Fruit fly (Drosophila melanogaster) whole organism, embryonic: Measurements from ENCODE around the gene corto.

Source experiments
- Awh ChIP-seq: fragments of 200-800 bp; sonication (Bioruptor generic); IDR thresholded peaks from 2 replicates; pipeline ENCODE4, ENCODE4 v1.3.6; 2022; ENCODE audit warnings: missing biosample characterization, missing genetic modification characterization
- CG10979 ChIP-seq: fragments of 200-800 bp; sonication (Bioruptor generic); optimal IDR thresholded peaks from 2 replicates; lab custom pipeline; 2018; ENCODE audit warnings: missing biosample characterization, mild to moderate bottlenecking, missing genetic modification characterization, moderate library complexity
- CG11093 ChIP-seq: fragments of 200-800 bp; sonication (Bioruptor generic); IDR thresholded peaks from 3 replicates; pipeline ENCODE4 v1.3.6; 2022; ENCODE audit warnings: missing biosample characterization, missing genetic modification characterization
- CG11504 ChIP-seq: fragments of 200-800 bp; sonication (Bioruptor generic); optimal IDR thresholded peaks from 3 replicates; lab custom pipeline; 2019; ENCODE audit warnings: missing biosample characterization, mild to moderate bottlenecking, missing genetic modification characterization, moderate library complexity
- CG11560 ChIP-seq: fragments of 200-800 bp; sonication (Bioruptor generic); IDR thresholded peaks from 3 replicates; pipeline ENCODE4 v1.3.6; 2022; ENCODE audit warnings: missing biosample characterization, missing genetic modification characterization
- CG12744 ChIP-seq: fragments of 200-800 bp; sonication (Bioruptor generic); optimal IDR thresholded peaks from 2 replicates; lab custom pipeline; 2016; ENCODE audit warnings: missing biosample characterization, missing genetic modification characterization
- CG12769 ChIP-seq: fragments of 200-800 bp; sonication (Bioruptor generic); optimal IDR thresholded peaks from 2 replicates; lab custom pipeline; 2019; ENCODE audit warnings: missing biosample characterization, mild to moderate bottlenecking, missing genetic modification characterization, moderate library complexity
- CG15011 ChIP-seq: fragments of 200-800 bp; sonication (Bioruptor generic); optimal IDR thresholded peaks from 3 replicates; lab custom pipeline; 2018; ENCODE audit warnings: missing biosample characterization, mild to moderate bottlenecking, missing genetic modification characterization
- CG1603 ChIP-seq: fragments of 200-800 bp; sonication (Bioruptor generic); optimal IDR thresholded peaks from 2 replicates; lab custom pipeline; 2019; ENCODE audit warnings: missing biosample characterization, mild to moderate bottlenecking, missing genetic modification characterization, moderate library complexity
- CG18599 ChIP-seq: fragments of 200-800 bp; sonication (Bioruptor generic); optimal IDR thresholded peaks from 3 replicates; lab custom pipeline; 2017; ENCODE audit warnings: missing biosample characterization, missing genetic modification characterization, mild to moderate bottlenecking, moderate library complexity, missing genetic modification reagents
- CG2120 ChIP-seq: fragments of 200-800 bp; sonication (Bioruptor generic); optimal IDR thresholded peaks from 3 replicates; lab custom pipeline; 2016; ENCODE audit warnings: missing biosample characterization, missing genetic modification characterization
- CG34422 ChIP-seq: fragments of 200-800 bp; sonication (Bioruptor generic); IDR thresholded peaks from 3 replicates; pipeline ENCODE4 v1.3.6; 2022; ENCODE audit warnings: missing biosample characterization, missing genetic modification characterization
- CG7839 ChIP-seq: fragments of 200-800 bp; sonication (Bioruptor generic); optimal IDR thresholded peaks from 3 replicates; lab custom pipeline; 2018; ENCODE audit warnings: missing biosample characterization, mild to moderate bottlenecking, missing genetic modification characterization, moderate library complexity
- CG7987 ChIP-seq: fragments of 200-800 bp; sonication (Bioruptor generic); optimal IDR thresholded peaks from 2 replicates; lab custom pipeline; 2018; ENCODE audit warnings: missing biosample characterization, mild to moderate bottlenecking, missing genetic modification characterization, moderate library complexity
- CG9817 ChIP-seq: fragments of 200-800 bp; sonication (Bioruptor generic); optimal IDR thresholded peaks from 2 replicates; lab custom pipeline; 2018; ENCODE audit warnings: missing biosample characterization, mild to moderate bottlenecking, missing genetic modification characterization, moderate library complexity
- CoRest ChIP-seq: fragments of 200-800 bp; sonication (Bioruptor generic); optimal IDR thresholded peaks from 3 replicates; lab custom pipeline; 2018; ENCODE audit warnings: missing biosample characterization, mild to moderate bottlenecking, missing genetic modification characterization, moderate library complexity
- D ChIP-seq, 2 experiments: fragments of 200-800 bp in 1 of 2; fragments of >200 bp in 1 of 2; sonication (Bioruptor generic) in 1 of 2; optimal IDR thresholded peaks; 2 replicates in 1 of 2; 3 replicates in 1 of 2; lab custom pipeline; 2017; ENCODE audit warnings: mild to moderate bottlenecking in 1 of 2, missing biosample characterization in 1 of 2, missing genetic modification characterization in 1 of 2, missing genetic modification reagents in 1 of 2
- Drgx ChIP-seq: fragments of 200-800 bp; sonication (Bioruptor generic); IDR thresholded peaks from 2 replicates; pipeline ENCODE4 v1.3.6; 2022; ENCODE audit warnings: missing biosample characterization, missing genetic modification characterization
- Elba2 ChIP-seq: fragments of 200-800 bp; sonication (Bioruptor generic); optimal IDR thresholded peaks from 3 replicates; lab custom pipeline; 2016; ENCODE audit warnings: missing biosample characterization, missing genetic modification characterization
- H15 ChIP-seq: fragments of 200-800 bp; sonication (Bioruptor generic); IDR thresholded peaks from 3 replicates; pipeline ENCODE4 v1.3.6; 2022; ENCODE audit warnings: missing biosample characterization, missing genetic modification characterization
- HLH54F ChIP-seq: fragments of 200-800 bp; sonication (Bioruptor generic); optimal IDR thresholded peaks from 3 replicates; lab custom pipeline; 2016; ENCODE audit warnings: missing biosample characterization, missing genetic modification characterization
- Med ChIP-seq: fragments of 200-800 bp; sonication (Bioruptor generic); peaks from one replicate; lab custom pipeline; 2016; ENCODE audit warnings: missing biosample characterization, missing genetic modification characterization, mild to moderate bottlenecking, inconsistent platforms, moderate library complexity
- NFAT ChIP-seq: fragments of 200-800 bp; sonication (Bioruptor generic); IDR thresholded peaks from 2 replicates; pipeline ENCODE4 v1.3.6; 2022; ENCODE audit warnings: missing biosample characterization, missing genetic modification characterization
- Neu2 ChIP-seq: fragments of 200-800 bp; sonication (Bioruptor generic); optimal IDR thresholded peaks from 3 replicates; lab custom pipeline; 2016; ENCODE audit warnings: missing biosample characterization, missing genetic modification characterization, borderline replicate concordance
- Oli ChIP-seq: fragments of 200-800 bp; sonication (Bioruptor generic); optimal IDR thresholded peaks from 2 replicates; lab custom pipeline; 2018; ENCODE audit warnings: missing biosample characterization, mild to moderate bottlenecking, missing genetic modification characterization, moderate library complexity
- Six4 ChIP-seq: fragments of 200-800 bp; sonication (Bioruptor generic); optimal IDR thresholded peaks from 2 replicates; lab custom pipeline; 2016; ENCODE audit warnings: missing biosample characterization, missing genetic modification characterization
- Sry-β ChIP-seq: fragments of 200-800 bp; sonication (Bioruptor generic); optimal IDR thresholded peaks from 2 replicates; lab custom pipeline; 2018; ENCODE audit warnings: missing biosample characterization, mild to moderate bottlenecking, missing genetic modification characterization, moderate library complexity
- Vsx1 ChIP-seq: fragments of 200-800 bp; sonication (Bioruptor generic); optimal IDR thresholded peaks from 2 replicates; lab custom pipeline; 2017; ENCODE audit warnings: missing biosample characterization, mild to moderate bottlenecking, missing genetic modification characterization, missing genetic modification reagents
- al ChIP-seq: fragments of 200-800 bp; sonication (Bioruptor generic); IDR thresholded peaks from 2 replicates; pipeline ENCODE4 v1.3.6; 2022; ENCODE audit warnings: missing biosample characterization, missing genetic modification characterization
- ato ChIP-seq: fragments of 200-800 bp; sonication (Bioruptor generic); IDR thresholded peaks from 2 replicates; pipeline ENCODE4 v1.3.6; 2022; ENCODE audit warnings: missing biosample characterization, missing genetic modification characterization; ENCODE audit not compliant: partially characterized antibody
- cato ChIP-seq: fragments of 200-800 bp; sonication (Bioruptor generic); optimal IDR thresholded peaks from 2 replicates; lab custom pipeline; 2016; ENCODE audit warnings: missing biosample characterization, missing genetic modification characterization, borderline replicate concordance
- chn ChIP-seq: fragments of 200-800 bp; sonication (Bioruptor generic); optimal IDR thresholded peaks from 2 replicates; lab custom pipeline; 2016; ENCODE audit warnings: missing biosample characterization, missing genetic modification characterization
- dmrt99B ChIP-seq: fragments of 200-800 bp; sonication (Bioruptor generic); optimal IDR thresholded peaks from 2 replicates; lab custom pipeline; 2018; ENCODE audit warnings: missing biosample characterization, mild to moderate bottlenecking, missing genetic modification characterization, moderate library complexity
- gem ChIP-seq: fragments of 200-800 bp; sonication (Bioruptor generic); optimal IDR thresholded peaks from 2 replicates; lab custom pipeline; 2019; ENCODE audit warnings: missing biosample characterization, mild to moderate bottlenecking, missing genetic modification characterization, moderate library complexity
- gsb-n ChIP-seq: fragments of 200-800 bp; sonication (Bioruptor generic); optimal IDR thresholded peaks from 3 replicates; lab custom pipeline; 2018; ENCODE audit warnings: missing biosample characterization, mild to moderate bottlenecking, missing genetic modification characterization
- hth ChIP-seq: fragments of >200 bp; optimal IDR thresholded peaks from 2 replicates; lab custom pipeline; 2017; ENCODE audit warnings: inconsistent platforms
- lmd ChIP-seq: fragments of 200-800 bp; sonication (Bioruptor generic); IDR thresholded peaks from 2 replicates; pipeline ENCODE4 v1.3.6; 2022; ENCODE audit warnings: missing biosample characterization, missing genetic modification characterization
- lola ChIP-seq, 3 experiments: fragments of >200 bp in 2 of 3; fragments of 200-800 bp in 1 of 3; sonication (Bioruptor generic) in 1 of 3; optimal IDR thresholded peaks; 2 replicates each; lab custom pipeline; 2017 to 2019; ENCODE audit warnings: missing biosample characterization in 3 of 3, missing genetic modification characterization in 3 of 3, mild to moderate bottlenecking in 1 of 3, moderate library complexity in 1 of 3
- mam ChIP-seq: fragments of 200-800 bp; sonication (Bioruptor generic); optimal IDR thresholded peaks from 3 replicates; lab custom pipeline; 2016; ENCODE audit warnings: missing biosample characterization, missing genetic modification characterization
- nerfin-2 ChIP-seq: fragments of 200-800 bp; sonication (Bioruptor generic); IDR thresholded peaks from 2 replicates; pipeline ENCODE4 v1.3.6; 2022; ENCODE audit warnings: missing biosample characterization, missing genetic modification characterization; ENCODE audit not compliant: partially characterized antibody
- oc ChIP-seq: fragments of 200-800 bp; sonication (Bioruptor generic); optimal IDR thresholded peaks from 2 replicates; lab custom pipeline; 2018; ENCODE audit warnings: missing biosample characterization, mild to moderate bottlenecking, missing genetic modification characterization, moderate library complexity
- scrt ChIP-seq: fragments of 200-800 bp; sonication (Bioruptor generic); optimal IDR thresholded peaks from 2 replicates; lab custom pipeline; 2018; ENCODE audit warnings: missing biosample characterization, mild to moderate bottlenecking, missing genetic modification characterization, moderate library complexity
- sens ChIP-seq: fragments of 200-800 bp; sonication (Bioruptor generic); peaks from one replicate; lab custom pipeline; 2016; ENCODE audit warnings: missing biosample characterization, missing genetic modification characterization
- tin ChIP-seq: fragments of 200-800 bp; sonication (Bioruptor generic); optimal IDR thresholded peaks from 3 replicates; lab custom pipeline; 2016; ENCODE audit warnings: missing biosample characterization, missing genetic modification characterization
- toy ChIP-seq: fragments of 200-800 bp; sonication (Bioruptor generic); IDR thresholded peaks from 2 replicates; pipeline ENCODE4 v1.3.6; 2022; ENCODE audit warnings: missing biosample characterization, missing genetic modification characterization
- usp ChIP-seq: fragments of >200 bp; optimal IDR thresholded peaks from 2 replicates; lab custom pipeline; 2017; ENCODE audit warnings: missing biosample characterization, missing genetic modification characterization
- z ChIP-seq: fragments of 200-800 bp; sonication (Bioruptor generic); IDR thresholded peaks from 3 replicates; pipeline ENCODE4 v1.3.6; 2022; ENCODE audit warnings: missing biosample characterization, missing genetic modification characterization
- zf30C ChIP-seq: fragments of 200-800 bp; sonication (Bioruptor generic); optimal IDR thresholded peaks from 3 replicates; lab custom pipeline; 2018; ENCODE audit warnings: missing biosample characterization, mild to moderate bottlenecking, missing genetic modification characterization

The corto gene

dm6 chr3R:5120461-5121214, 33.8 kb upstream of the corto start:
- TF ChIP-seq H15 (GFP tag; lab: Robert Waterston, UW), result no peak
- TF ChIP-seq CG9817 (tag; lab: Kevin White, UChicago), result peak; percentile 11
- TF ChIP-seq CG34422 (GFP tag; lab: Robert Waterston, UW), result no peak
- TF ChIP-seq Drgx (GFP tag; lab: Robert Waterston, UW), result peak; percentile 48; the same call in 1 of the 2 replicates
- peak; percentile 76 for TF ChIP-seq D (optimal IDR thresholded peaks at IDR 0.05; lab: Kevin White, UChicago)
- peak; percentile 54 for TF ChIP-seq D (GFP tag; optimal IDR thresholded peaks at IDR 0.05; lab: Kevin White, UChicago)
- no peak for TF ChIP-seq al (GFP tag; lab: Robert Waterston, UW)
- no peak for TF ChIP-seq toy (GFP tag; lab: Robert Waterston, UW)
- 0 out of 2 replicates have a peak, but pooled peaks have one; percentile 21 for TF ChIP-seq NFAT (GFP tag; lab: Robert Waterston, UW)
- no peak for TF ChIP-seq hth
- TF ChIP-seq lola (GFP tag; optimal IDR thresholded peaks at IDR 0.05; lab: Kevin White, UChicago), result peak in 1 of 3 experiments; percentile 10
- peak; percentile 78 for TF ChIP-seq sens (GFP tag; lab: Kevin White, UChicago)
- peak; percentile 50 for TF ChIP-seq CG10979 (tag; lab: Kevin White, UChicago)
- no peak for TF ChIP-seq Elba2
- TF ChIP-seq Med (GFP tag; lab: Kevin White, UChicago), result peak; percentile 82
- no peak for TF ChIP-seq CG7987 (GFP tag; lab: Kevin White, UChicago)
- TF ChIP-seq Neu2 (GFP tag; lab: Kevin White, UChicago), result no peak
- no peak for TF ChIP-seq usp (GFP tag; lab: Kevin White, UChicago)
- peak; percentile 36 for TF ChIP-seq CG2120
- peak; percentile 45 for TF ChIP-seq CG11504 (tag; lab: Kevin White, UChicago)
- no peak for TF ChIP-seq Sry-β (GFP tag; lab: Kevin White, UChicago)
- TF ChIP-seq CoRest (tag; lab: Kevin White, UChicago), result peak; percentile 41
- TF ChIP-seq CG11093 (GFP tag; lab: Robert Waterston, UW), result no peak
- TF ChIP-seq ato (GFP tag; lab: Robert Waterston, UW), result no peak
- peak; percentile 49 for TF ChIP-seq zf30C
- no peak for TF ChIP-seq cato (GFP tag; lab: Kevin White, UChicago)
- 0 out of 3 replicates have a peak, but pooled peaks have one; percentile 34 for TF ChIP-seq CG11560 (tag; lab: Robert Waterston, UW)
- TF ChIP-seq CG12769 (tag; lab: Kevin White, UChicago), result peak; percentile 28
- peak; percentile 26 for TF ChIP-seq scrt
- TF ChIP-seq z (GFP tag; lab: Robert Waterston, UW), result no peak
- peak; percentile 70 for TF ChIP-seq CG18599 (GFP tag; lab: Kevin White, UChicago)
- no peak for TF ChIP-seq mam (GFP tag; lab: Kevin White, UChicago)
- no peak for TF ChIP-seq Awh (GFP tag; lab: Robert Waterston, UW)
- peak; percentile 24 for TF ChIP-seq Six4 (GFP tag; lab: Kevin White, UChicago)
- TF ChIP-seq tin (GFP tag; lab: Kevin White, UChicago), result peak; percentile 17
- TF ChIP-seq CG1603, result peak; percentile 47
- no peak for TF ChIP-seq CG15011 (GFP tag; lab: Kevin White, UChicago)
- peak; percentile 19 for TF ChIP-seq chn (GFP tag; lab: Kevin White, UChicago)
- peak; percentile 62 for TF ChIP-seq oc (tag; lab: Kevin White, UChicago)
- TF ChIP-seq gem (tag; lab: Kevin White, UChicago), result peak; percentile 41
- TF ChIP-seq Vsx1 (GFP tag; lab: Kevin White, UChicago), result no peak
- peak; percentile 45 for TF ChIP-seq gsb-n (tag; lab: Kevin White, UChicago)
- no peak for TF ChIP-seq CG12744 (GFP tag; lab: Kevin White, UChicago)
- no peak for TF ChIP-seq nerfin-2 (GFP tag; lab: Robert Waterston, UW)
- peak; percentile 18 for TF ChIP-seq dmrt99B (tag; lab: Kevin White, UChicago)
- peak; percentile 35 for TF ChIP-seq CG7839 (tag; lab: Kevin White, UChicago)
- TF ChIP-seq HLH54F (GFP tag; lab: Kevin White, UChicago), result peak; percentile 6
- 0 out of 2 replicates have a peak, but pooled peaks have one; percentile 11 for TF ChIP-seq lmd (GFP tag; lab: Robert Waterston, UW)
- TF ChIP-seq Oli, result peak; percentile 18
